Fruit fly (Drosophila melanogaster) S2 (cell line): ENCODE data around the gene Rh2.

ENCODE experiments used
- CG8478 ChIP-seq: fragments of >200 bp; optimal IDR thresholded peaks from 2 replicates; lab custom pipeline; 2018
- CTCF ChIP-seq, 2 experiments: fragments of >200 bp; optimal IDR thresholded peaks; 2 replicates each; lab custom pipeline; 2018

DNA sequence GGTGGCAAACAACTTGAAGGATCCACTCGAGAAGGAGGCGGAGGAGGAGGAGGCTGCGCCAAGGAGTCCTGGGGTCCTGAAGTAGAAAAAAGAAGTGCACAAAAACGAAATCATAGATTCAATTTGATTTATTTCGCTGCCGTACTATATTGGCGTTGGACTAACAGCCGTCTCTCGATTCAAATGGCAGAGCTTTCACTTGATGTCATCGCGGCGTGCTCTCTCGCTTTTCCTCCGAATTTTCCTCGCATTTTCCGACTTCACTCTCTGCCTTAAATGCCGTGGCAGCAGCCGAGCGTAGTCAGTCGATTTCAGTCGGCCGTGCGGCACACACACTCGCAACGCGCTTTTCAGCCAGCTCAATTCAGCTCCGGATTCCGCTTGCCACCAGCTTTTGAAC is 50.7 kb downstream of the Rh2 start, which contains the start of gene CG43732:
- TF ChIP-seq CG8478 (lab: Kevin White, UChicago) (no peak), CTCF (optimal IDR thresholded peaks at IDR 0.05; lab: Kevin White, UChicago) (no peak)
